Fruit fly (Drosophila melanogaster): ENCODE results near the gene hzg.

hzg gene

DNA sequence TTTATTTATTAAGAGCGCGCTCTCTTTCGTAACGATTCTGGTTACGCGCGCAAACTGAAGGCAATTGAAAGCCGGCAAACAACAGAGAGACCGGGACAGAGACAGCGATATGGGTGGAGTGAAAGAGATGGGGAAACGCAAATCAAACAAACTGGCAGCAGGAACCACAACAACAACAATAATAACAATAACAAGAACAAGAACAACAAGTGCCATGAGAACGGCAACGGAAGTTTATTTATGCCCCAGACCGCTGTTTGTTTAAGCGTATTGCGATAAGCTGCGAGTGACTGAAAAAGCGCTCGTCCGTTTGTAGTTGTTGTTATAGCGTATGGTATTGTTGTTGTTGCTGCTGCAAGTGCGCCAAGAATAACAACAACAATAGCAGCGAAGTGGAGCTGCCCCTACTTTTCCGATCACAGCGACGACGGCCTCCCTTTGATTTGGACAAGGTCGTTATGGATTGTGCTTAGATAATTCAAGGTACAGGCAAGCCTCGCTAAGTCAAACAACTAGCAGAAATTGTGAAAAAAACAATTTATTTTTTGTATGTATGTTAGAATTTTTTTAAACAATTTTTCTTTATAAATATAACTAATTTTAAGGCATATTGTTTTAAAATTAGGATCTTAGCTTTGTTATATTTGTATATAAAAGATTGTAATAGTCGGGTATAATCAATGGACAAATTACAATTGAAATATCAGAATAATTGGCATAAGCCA, 21.7 kb upstream of the hzg start (continued):
- peak; percentile 48; the same call in 1 of the 2 replicates for TF ChIP-seq Drgx (GFP tag; IDR thresholded peaks at IDR 0.05)
- TF ChIP-seq MTF-1 (GFP tag; optimal IDR thresholded peaks at IDR 0.05; ENCODE audit: borderline replicate concordance): peak; percentile 81
- TF ChIP-seq abd-A (tag; optimal IDR thresholded peaks at IDR 0.05): no peak
- no peak for TF ChIP-seq Doc3 (GFP tag; IDR thresholded peaks at IDR 0.05; ENCODE audit: partially characterized antibody)
- peak; percentile 58; the same call in 2 of the 3 replicates for TF ChIP-seq H15 (GFP tag; IDR thresholded peaks at IDR 0.05)
- peak; percentile 72 for TF ChIP-seq CG3163 (GFP tag; optimal IDR thresholded peaks at IDR 0.05)
- TF ChIP-seq CG11398 (GFP tag; optimal IDR thresholded peaks at IDR 0.05): peak; percentile 74
- TF ChIP-seq CG17186 (GFP tag; optimal IDR thresholded peaks at IDR 0.05): peak; percentile 45
- TF ChIP-seq kah (GFP tag; optimal IDR thresholded peaks at IDR 0.05): peak; percentile 76
- peak; percentile 39 for TF ChIP-seq CG17912 (GFP tag; optimal IDR thresholded peaks at IDR 0.05)
- peak; percentile 95 for TF ChIP-seq chinmo (GFP tag; IDR thresholded peaks at IDR 0.05; ENCODE audit: partially characterized antibody)
- peak; percentile 72 for TF ChIP-seq Spps (tag; optimal IDR thresholded peaks at IDR 0.05)
- TF ChIP-seq CG18764 (GFP tag; optimal IDR thresholded peaks at IDR 0.05): peak; percentile 58
- TF ChIP-seq CG32772 (GFP tag; IDR thresholded peaks at IDR 0.05): no peak
- TF ChIP-seq CG10654 (GFP tag; optimal IDR thresholded peaks at IDR 0.05): peak; percentile 34
- TF ChIP-seq pfk (GFP tag; optimal IDR thresholded peaks at IDR 0.05): peak; percentile 60
- peak; percentile 15 for TF ChIP-seq Dp (GFP tag; optimal IDR thresholded peaks at IDR 0.05)
- TF ChIP-seq NFAT (GFP tag; IDR thresholded peaks at IDR 0.05): 0 out of 2 replicates have a peak, but pooled peaks have one; percentile 14
- TF ChIP-seq tap (tag; optimal IDR thresholded peaks at IDR 0.05): peak; percentile 17
- TF ChIP-seq MBD-R2 (GFP tag; IDR thresholded peaks at IDR 0.05): no peak
- peak; percentile 11; the same call in 1 of the 3 replicates for TF ChIP-seq C15 (GFP tag; IDR thresholded peaks at IDR 0.05)
- peak; percentile 70; the same call in 1 of the 3 replicates for TF ChIP-seq CG34422 (GFP tag; IDR thresholded peaks at IDR 0.05)
- TF ChIP-seq tin (GFP tag; optimal IDR thresholded peaks at IDR 0.05): no peak
- TF ChIP-seq eyg (GFP tag; optimal IDR thresholded peaks at IDR 0.05): peak; percentile 23
- peak; percentile 11 for TF ChIP-seq CG9437 (GFP tag; optimal IDR thresholded peaks at IDR 0.05)
- TF ChIP-seq gce (GFP tag; IDR thresholded peaks at IDR 0.05): peak; percentile 84
- no peak for TF ChIP-seq CG5245 (GFP tag; optimal IDR thresholded peaks at IDR 0.05)
- TF ChIP-seq Meics (GFP tag; optimal IDR thresholded peaks at IDR 0.05): peak; percentile 10
- TF ChIP-seq CG16779 (GFP tag; IDR thresholded peaks at IDR 0.05): 0 out of 2 replicates have a peak, but pooled peaks have one; percentile 22
- no peak for TF ChIP-seq CG15479 (GFP tag; optimal IDR thresholded peaks at IDR 0.05)
- peak; percentile 59 for TF ChIP-seq CG12071 (GFP tag; optimal IDR thresholded peaks at IDR 0.05)
- TF ChIP-seq CG13123 (GFP tag; optimal IDR thresholded peaks at IDR 0.05): peak; percentile 20
- peak; percentile 72 for TF ChIP-seq CG6854 (GFP tag; optimal IDR thresholded peaks at IDR 0.05)
- peak; percentile 94 for TF ChIP-seq kni (GFP tag; optimal IDR thresholded peaks at IDR 0.05)
- TF ChIP-seq E2f2 (GFP tag; IDR thresholded peaks at IDR 0.05): peak; percentile 55
- peak in 1 of 3 experiments; percentile 51 for TF ChIP-seq lola (GFP tag; optimal IDR thresholded peaks at IDR 0.05)
- TF ChIP-seq Bdp1 (GFP tag; optimal IDR thresholded peaks at IDR 0.05): peak; percentile 59
- peak; percentile 96 for TF ChIP-seq Med (GFP tag)
- TF ChIP-seq tgo (GFP tag; IDR thresholded peaks at IDR 0.05): peak; percentile 41; the same call in 1 of the 3 replicates
- peak; percentile 36 for TF ChIP-seq CG2116 (GFP tag; optimal IDR thresholded peaks at IDR 0.05)
- TF ChIP-seq Lim3 (GFP tag; IDR thresholded peaks at IDR 0.05): no peak
- peak; percentile 36 for TF ChIP-seq CG7556 (GFP tag; optimal IDR thresholded peaks at IDR 0.05)
- no peak for TF ChIP-seq lmd (GFP tag; IDR thresholded peaks at IDR 0.05)
- no peak for TF ChIP-seq stwl (tag; optimal IDR thresholded peaks at IDR 0.05)
- TF ChIP-seq ase (GFP tag; IDR thresholded peaks at IDR 0.05): no peak
- TF ChIP-seq Hr39 (optimal IDR thresholded peaks at IDR 0.05): no peak
- TF ChIP-seq HLH54F (GFP tag; optimal IDR thresholded peaks at IDR 0.05): peak; percentile 4
- peak; percentile 54 for TF ChIP-seq CG8924 (tag; optimal IDR thresholded peaks at IDR 0.05)
- TF ChIP-seq btn (GFP tag; optimal IDR thresholded peaks at IDR 0.05): peak; percentile 19
- TF ChIP-seq CG12155 (GFP tag; optimal IDR thresholded peaks at IDR 0.05): no peak
